Fruit fly (Drosophila melanogaster) whole organism, embryonic: ENCODE data around the gene CG14154.

ENCODE experiments used
- CG10543 ChIP-seq: fragments of 200-800 bp; sonication (Bioruptor generic); optimal IDR thresholded peaks from 3 replicates; lab custom pipeline; 2017; ENCODE audit warnings: missing biosample characterization, mild to moderate bottlenecking, missing genetic modification characterization, moderate library complexity
- CG12071 ChIP-seq: fragments of 200-800 bp; sonication (Bioruptor generic); optimal IDR thresholded peaks from 3 replicates; lab custom pipeline; 2018; ENCODE audit warnings: missing biosample characterization, mild to moderate bottlenecking, missing genetic modification characterization
- CG12236 ChIP-seq: fragments of 200-800 bp; sonication (Bioruptor generic); optimal IDR thresholded peaks from 2 replicates; lab custom pipeline; 2016; ENCODE audit warnings: missing biosample characterization, missing genetic modification characterization
- CG14014 ChIP-seq: fragments of 200-800 bp; sonication (Bioruptor generic); IDR thresholded peaks from 2 replicates; pipeline ENCODE4 v1.3.6; 2022; ENCODE audit warnings: missing biosample characterization, missing genetic modification characterization
- CG14441 ChIP-seq: fragments of 200-800 bp; sonication (Bioruptor generic); IDR thresholded peaks from 2 replicates; pipeline ENCODE4 v1.3.6; 2022; ENCODE audit warnings: missing biosample characterization, missing genetic modification characterization
- CG14667 ChIP-seq: fragments of 200-800 bp; sonication (Bioruptor generic); IDR thresholded peaks from 2 replicates; pipeline ENCODE4 v1.3.6; 2022; ENCODE audit warnings: missing biosample characterization, missing genetic modification characterization
- CG15073 ChIP-seq: fragments of 200-800 bp; sonication (Bioruptor generic); optimal IDR thresholded peaks from 2 replicates; lab custom pipeline; 2016; ENCODE audit warnings: missing biosample characterization, missing genetic modification characterization
- CG16863 ChIP-seq: fragments of 200-800 bp; sonication (Bioruptor generic); optimal IDR thresholded peaks from 3 replicates; lab custom pipeline; 2016; ENCODE audit warnings: missing biosample characterization, missing genetic modification characterization
- CG17328 ChIP-seq: fragments of 200-800 bp; sonication (Bioruptor generic); IDR thresholded peaks from 2 replicates; pipeline ENCODE4 v1.3.6; 2022; ENCODE audit warnings: missing biosample characterization, missing genetic modification characterization
- CG18599 ChIP-seq: fragments of 200-800 bp; sonication (Bioruptor generic); optimal IDR thresholded peaks from 3 replicates; lab custom pipeline; 2017; ENCODE audit warnings: missing biosample characterization, missing genetic modification characterization, mild to moderate bottlenecking, moderate library complexity, missing genetic modification reagents
- CG3281 ChIP-seq: fragments of 200-800 bp; sonication (Bioruptor generic); optimal IDR thresholded peaks from 3 replicates; lab custom pipeline; 2017; ENCODE audit warnings: missing biosample characterization, mild to moderate bottlenecking, missing genetic modification characterization
- CG4854 ChIP-seq: fragments of 200-800 bp; sonication (Bioruptor generic); optimal IDR thresholded peaks from 2 replicates; lab custom pipeline; 2016; ENCODE audit warnings: missing biosample characterization, missing genetic modification characterization, inconsistent platforms
- CG6689 ChIP-seq: fragments of 200-800 bp; sonication (Bioruptor generic); IDR thresholded peaks from 2 replicates; pipeline ENCODE4 v1.3.6; 2022; ENCODE audit warnings: missing biosample characterization, missing genetic modification characterization
- CG7839 ChIP-seq: fragments of 200-800 bp; sonication (Bioruptor generic); optimal IDR thresholded peaks from 3 replicates; lab custom pipeline; 2018; ENCODE audit warnings: missing biosample characterization, mild to moderate bottlenecking, missing genetic modification characterization, moderate library complexity
- CG7963 ChIP-seq: fragments of 200-800 bp; sonication (Bioruptor generic); IDR thresholded peaks from 3 replicates; pipeline ENCODE4 v1.3.6; 2022; ENCODE audit warnings: missing biosample characterization, missing genetic modification characterization; ENCODE audit not compliant: partially characterized antibody
- CG9727 ChIP-seq: fragments of 200-800 bp; sonication (Bioruptor generic); optimal IDR thresholded peaks from 3 replicates; lab custom pipeline; 2017; ENCODE audit warnings: missing biosample characterization, mild to moderate bottlenecking, missing genetic modification characterization
- CHES-1-like ChIP-seq: fragments of 200-800 bp; sonication (Bioruptor generic); optimal IDR thresholded peaks from 2 replicates; lab custom pipeline; 2016; ENCODE audit warnings: missing biosample characterization, missing genetic modification characterization
- CTCF ChIP-seq: fragments of 200-800 bp; sonication (Bioruptor generic); optimal IDR thresholded peaks from 2 replicates; lab custom pipeline; 2017; ENCODE audit warnings: missing biosample characterization, mild to moderate bottlenecking, missing genetic modification characterization, moderate library complexity
- Dip3 ChIP-seq: fragments of 200-800 bp; sonication (Bioruptor generic); optimal IDR thresholded peaks from 3 replicates; lab custom pipeline; 2016; ENCODE audit warnings: missing biosample characterization, missing genetic modification characterization
- Doc3 ChIP-seq: fragments of 200-800 bp; sonication (Bioruptor generic); IDR thresholded peaks from 3 replicates; pipeline ENCODE4 v1.3.6; 2022; ENCODE audit warnings: missing biosample characterization, missing genetic modification characterization; ENCODE audit not compliant: partially characterized antibody
- Ets65A ChIP-seq: fragments of 200-800 bp; sonication (Bioruptor generic); peaks from one replicate; lab custom pipeline; 2016; ENCODE audit warnings: missing biosample characterization, missing genetic modification characterization
- Hand ChIP-seq: fragments of 200-800 bp; sonication (Bioruptor generic); optimal IDR thresholded peaks from 2 replicates; lab custom pipeline; 2017; ENCODE audit warnings: mild to moderate bottlenecking, missing biosample characterization, missing genetic modification reagents, missing genetic modification characterization
- Hmr ChIP-seq: fragments of 200-800 bp; sonication (Bioruptor generic); optimal IDR thresholded peaks from 3 replicates; lab custom pipeline; 2017; ENCODE audit warnings: mild to moderate bottlenecking, missing biosample characterization, missing genetic modification reagents, missing genetic modification characterization
- Med ChIP-seq: fragments of 200-800 bp; sonication (Bioruptor generic); peaks from one replicate; lab custom pipeline; 2016; ENCODE audit warnings: missing biosample characterization, missing genetic modification characterization, mild to moderate bottlenecking, inconsistent platforms, moderate library complexity
- NK7.1 ChIP-seq: fragments of 200-800 bp; sonication (Bioruptor generic); optimal IDR thresholded peaks from 3 replicates; lab custom pipeline; 2016; ENCODE audit warnings: missing biosample characterization, missing genetic modification characterization
- Nf-YB ChIP-seq: fragments of 200-800 bp; sonication (Bioruptor generic); optimal IDR thresholded peaks from 3 replicates; lab custom pipeline; 2019; ENCODE audit warnings: missing biosample characterization, mild to moderate bottlenecking, missing genetic modification characterization, moderate library complexity
- Oli ChIP-seq: fragments of 200-800 bp; sonication (Bioruptor generic); optimal IDR thresholded peaks from 2 replicates; lab custom pipeline; 2018; ENCODE audit warnings: missing biosample characterization, mild to moderate bottlenecking, missing genetic modification characterization, moderate library complexity
- Ptx1 ChIP-seq: fragments of 200-800 bp; sonication (Bioruptor generic); IDR thresholded peaks from 2 replicates; pipeline ENCODE4 v1.3.6; 2022; ENCODE audit warnings: missing biosample characterization, missing genetic modification characterization
- Rx ChIP-seq: fragments of 200-800 bp; sonication (Bioruptor generic); IDR thresholded peaks from 2 replicates; pipeline ENCODE4 v1.3.6; 2022; ENCODE audit warnings: missing biosample characterization, missing genetic modification characterization
- Spps ChIP-seq: fragments of 200-800 bp; sonication (Bioruptor generic); optimal IDR thresholded peaks from 2 replicates; lab custom pipeline; 2018; ENCODE audit warnings: missing biosample characterization, mild to moderate bottlenecking, missing genetic modification characterization
- Sry-β ChIP-seq: fragments of 200-800 bp; sonication (Bioruptor generic); optimal IDR thresholded peaks from 2 replicates; lab custom pipeline; 2018; ENCODE audit warnings: missing biosample characterization, mild to moderate bottlenecking, missing genetic modification characterization, moderate library complexity
- cad ChIP-seq: fragments of >200 bp; optimal IDR thresholded peaks from 2 replicates; lab custom pipeline; 2017; ENCODE audit warnings: missing biosample characterization, missing genetic modification characterization
- corto ChIP-seq: fragments of 200-800 bp; sonication (Bioruptor generic); optimal IDR thresholded peaks from 2 replicates; lab custom pipeline; 2016; ENCODE audit warnings: missing biosample characterization, mild to moderate bottlenecking, missing genetic modification characterization, moderate library complexity
- crc ChIP-seq: fragments of 200-800 bp; sonication (Bioruptor generic); optimal IDR thresholded peaks from 2 replicates; lab custom pipeline; 2016; ENCODE audit warnings: missing biosample characterization, missing genetic modification characterization
- dmrt99B ChIP-seq: fragments of 200-800 bp; sonication (Bioruptor generic); optimal IDR thresholded peaks from 2 replicates; lab custom pipeline; 2018; ENCODE audit warnings: missing biosample characterization, mild to moderate bottlenecking, missing genetic modification characterization, moderate library complexity
- gcm ChIP-seq: fragments of 200-800 bp; sonication (Bioruptor generic); optimal IDR thresholded peaks from 2 replicates; lab custom pipeline; 2019; ENCODE audit warnings: missing biosample characterization, mild to moderate bottlenecking, missing genetic modification characterization, moderate library complexity
- knrl ChIP-seq: fragments of 200-800 bp; sonication (Bioruptor generic); IDR thresholded peaks from 3 replicates; pipeline ENCODE4 v1.3.6; 2022; ENCODE audit warnings: missing biosample characterization, missing genetic modification characterization; ENCODE audit not compliant: partially characterized antibody
- nau ChIP-seq: fragments of 200-800 bp; sonication (Bioruptor generic); optimal IDR thresholded peaks from 3 replicates; lab custom pipeline; 2017; ENCODE audit warnings: missing biosample characterization, mild to moderate bottlenecking, missing genetic modification characterization, missing genetic modification reagents
- nerfin-1 ChIP-seq: fragments of 200-800 bp; sonication (Bioruptor generic); optimal IDR thresholded peaks from 3 replicates; lab custom pipeline; 2019; ENCODE audit warnings: missing biosample characterization, mild to moderate bottlenecking, missing genetic modification characterization, moderate library complexity
- pum ChIP-seq: fragments of 200-800 bp; sonication (Bioruptor generic); optimal IDR thresholded peaks from 2 replicates; lab custom pipeline; 2016; ENCODE audit warnings: missing biosample characterization, missing genetic modification characterization
- ranshi ChIP-seq: fragments of 200-800 bp; sonication (Bioruptor generic); IDR thresholded peaks from 2 replicates; pipeline ENCODE4 v1.3.6; 2022; ENCODE audit warnings: missing biosample characterization, missing genetic modification characterization
- run ChIP-seq: fragments of 200-800 bp; sonication (Bioruptor generic); optimal IDR thresholded peaks from 3 replicates; lab custom pipeline; 2018; ENCODE audit warnings: missing biosample characterization, mild to moderate bottlenecking, missing genetic modification characterization
- salm ChIP-seq: fragments of 200-800 bp; sonication (Bioruptor generic); optimal IDR thresholded peaks from 2 replicates; lab custom pipeline; 2018; ENCODE audit warnings: missing biosample characterization, mild to moderate bottlenecking, missing genetic modification characterization
- sqz ChIP-seq: fragments of 200-800 bp; sonication (Bioruptor generic); optimal IDR thresholded peaks from 3 replicates; lab custom pipeline; 2018; ENCODE audit warnings: missing biosample characterization, mild to moderate bottlenecking, missing genetic modification characterization
- stwl ChIP-seq: fragments of 200-800 bp; sonication (Bioruptor generic); optimal IDR thresholded peaks from 3 replicates; lab custom pipeline; 2018; ENCODE audit warnings: missing biosample characterization, mild to moderate bottlenecking, missing genetic modification characterization, moderate library complexity
- tap ChIP-seq: fragments of 200-800 bp; optimal IDR thresholded peaks from 3 replicates; lab custom pipeline; 2019; ENCODE audit warnings: missing biosample characterization, mild to moderate bottlenecking, missing genetic modification characterization, moderate library complexity
- tna ChIP-seq: fragments of 200-800 bp; sonication (Bioruptor generic); IDR thresholded peaks from 2 replicates; pipeline ENCODE4 v1.3.6; 2022; ENCODE audit warnings: missing biosample characterization, missing genetic modification characterization; ENCODE audit not compliant: partially characterized antibody
- vvl ChIP-seq: fragments of 200-800 bp; sonication (Bioruptor generic); IDR thresholded peaks from 2 replicates; pipeline ENCODE4 v1.3.6; 2022; ENCODE audit warnings: missing biosample characterization, missing genetic modification characterization
- wdn ChIP-seq: fragments of 200-800 bp; sonication (Bioruptor generic); IDR thresholded peaks from 2 replicates; pipeline ENCODE4 v1.3.6; 2022; ENCODE audit warnings: missing biosample characterization, missing genetic modification characterization

Gene CG14154

DNA sequence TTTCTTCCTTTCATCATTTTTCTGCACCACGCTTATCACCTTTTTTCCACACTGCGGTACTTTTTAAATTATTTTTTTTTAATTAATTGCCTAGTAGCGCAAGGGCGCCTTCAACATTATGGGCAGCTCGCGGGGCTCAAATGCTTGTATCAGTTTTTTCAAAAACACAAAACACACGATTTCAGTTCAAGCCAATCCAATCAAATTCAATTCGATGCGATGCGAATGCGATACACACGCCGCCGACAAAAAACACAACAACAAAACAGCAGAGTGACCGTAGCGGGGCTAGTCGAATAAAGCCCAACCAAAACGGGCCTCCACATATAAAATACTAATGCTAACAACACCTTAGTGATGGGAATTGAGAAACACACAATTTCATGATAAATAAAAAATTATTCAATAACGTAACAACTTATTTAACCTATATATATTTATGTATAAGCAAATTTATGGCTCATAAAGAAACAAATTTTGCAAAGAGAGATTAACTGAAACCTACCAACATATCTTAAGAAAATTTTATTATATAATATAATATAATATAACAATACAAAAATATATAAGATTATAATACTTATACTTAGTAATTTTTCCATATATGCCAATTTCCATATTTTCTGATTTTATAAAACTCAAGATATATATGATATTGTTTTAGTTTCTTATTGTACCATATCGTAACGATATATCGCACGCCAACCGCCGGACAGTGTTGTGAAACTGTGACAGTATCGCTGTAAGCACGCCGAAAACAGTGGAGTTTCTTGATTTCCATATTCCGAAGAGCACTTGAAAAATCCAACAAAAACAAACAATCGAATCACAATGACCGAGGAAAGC lies 19.3 kb downstream of the CG14154 start, which contains the start of the genes CG32066 and CG8003 (continued):
- TF ChIP-seq pum (no peak), nerfin-1 (tag; lab: Kevin White, UChicago) (peak; percentile 96), CG14667 (no peak), Oli (no peak), knrl (GFP tag; lab: Robert Waterston, UW) (peak; percentile 92), nau (peak; percentile 27), Hand (GFP tag; lab: Kevin White, UChicago) (peak; percentile 2), Hmr (GFP tag; lab: Kevin White, UChicago) (peak; percentile 16), CG6689 (GFP tag; lab: Robert Waterston, UW) (no peak), CG12071 (GFP tag; lab: Kevin White, UChicago) (peak; percentile 47), gcm (GFP tag; lab: Kevin White, UChicago) (no peak), dmrt99B (no peak), CG14441 (GFP tag; lab: Robert Waterston, UW) (peak; percentile 31; the same call in 1 of the 2 replicates), vvl (peak; percentile 32), CG17328 (GFP tag; lab: Robert Waterston, UW) (0 out of 2 replicates have a peak, but pooled peaks have one; percentile 17), tap (no peak), CG9727 (peak; percentile 40), Sry-β (GFP tag; lab: Kevin White, UChicago) (no peak), Dip3 (GFP tag; lab: Kevin White, UChicago) (no peak), CHES-1-like (GFP tag; lab: Kevin White, UChicago) (no peak), Spps (tag; lab: Kevin White, UChicago) (no peak), NK7.1 (GFP tag; lab: Kevin White, UChicago) (no peak), CG12236 (GFP tag; lab: Kevin White, UChicago) (no peak), CG18599 (peak; percentile 30), tna (peak; percentile 86), stwl (tag; lab: Kevin White, UChicago) (peak; percentile 14), wdn (no peak), Med (GFP tag; lab: Kevin White, UChicago) (peak; percentile 90), run (tag; lab: Kevin White, UChicago) (no peak), corto (GFP tag; lab: Kevin White, UChicago) (no peak), salm (tag; lab: Kevin White, UChicago) (peak; percentile 28), Ets65A (GFP tag; lab: Kevin White, UChicago) (peak; percentile 89), ranshi (peak; percentile 38; the same call in 1 of the 2 replicates), CG7839 (tag; lab: Kevin White, UChicago) (peak; percentile 39), Doc3 (GFP tag; lab: Robert Waterston, UW) (peak; percentile 83; the same call in 2 of the 3 replicates), crc (GFP tag; lab: Kevin White, UChicago) (no peak), CTCF (GFP tag; lab: Kevin White, UChicago) (no peak), CG14014 (GFP tag; lab: Robert Waterston, UW) (peak; percentile 41; the same call in 1 of the 2 replicates), CG16863 (GFP tag; lab: Kevin White, UChicago) (no peak), Rx (GFP tag; lab: Robert Waterston, UW) (no peak), CG3281 (GFP tag; lab: Kevin White, UChicago) (peak; percentile 43), CG10543 (GFP tag; lab: Kevin White, UChicago) (peak; percentile 64), Ptx1 (GFP tag; lab: Robert Waterston, UW) (0 out of 2 replicates have a peak, but pooled peaks have one; percentile 35), Nf-YB (GFP tag; lab: Kevin White, UChicago) (peak; percentile 22), CG7963 (GFP tag; lab: Robert Waterston, UW) (peak; percentile 85), cad (GFP tag; lab: Kevin White, UChicago) (no peak), CG4854 (GFP tag; lab: Kevin White, UChicago) (no peak), CG15073 (GFP tag; lab: Kevin White, UChicago) (no peak), sqz (peak; percentile 85)
